Worm (Caenorhabditis elegans) whole organism, L2 larva: ENCODE results near the gene chil-26.

Experiments used
- aly-2 ChIP-seq: fragments of 150-350 bp; optimal IDR thresholded peaks from 2 replicates; lab custom pipeline; 2014; ENCODE audit warnings: missing biosample characterization, missing genetic modification characterization
- ceh-82 ChIP-seq: fragments of 150-350 bp; optimal IDR thresholded peaks from 2 replicates; lab custom pipeline; 2014; ENCODE audit warnings: missing biosample characterization, missing genetic modification characterization
- dmd-4 ChIP-seq: sonication (generic microtip); optimal IDR thresholded peaks from 2 replicates; lab custom pipeline; 2017; ENCODE audit warnings: missing biosample characterization, missing genetic modification characterization
- elt-3 ChIP-seq: sonication (generic microtip); optimal IDR thresholded peaks from 2 replicates; lab custom pipeline; 2017; ENCODE audit warnings: missing biosample characterization, missing genetic modification characterization
- skn-1 ChIP-seq: sonication (generic microtip); optimal IDR thresholded peaks from 2 replicates; lab custom pipeline; 2017; ENCODE audit warnings: missing biosample characterization, missing genetic modification characterization
- unc-39 ChIP-seq: fragments of 150-350 bp; optimal IDR thresholded peaks from 2 replicates; lab custom pipeline; 2014; ENCODE audit warnings: missing biosample characterization, missing genetic modification characterization
- unc-62 ChIP-seq: fragments of 150-350 bp; optimal IDR thresholded peaks from 2 replicates; lab custom pipeline; 2014; ENCODE audit warnings: missing biosample characterization, missing genetic modification reagents, missing genetic modification characterization

ce11 chrII:9474367-9475105, at the start of gene chil-26, which contains the start of gene chil-25:
- no peak for TF ChIP-seq unc-39 (tag; lab: Kevin White, UChicago)
- no peak for TF ChIP-seq aly-2 (tag; lab: Kevin White, UChicago)
- TF ChIP-seq skn-1 (tag; lab: Kevin White, UChicago): no peak
- TF ChIP-seq elt-3: no peak
- TF ChIP-seq unc-62 (GFP tag; lab: Kevin White, UChicago): no peak
- no peak for TF ChIP-seq ceh-82 (tag; lab: Kevin White, UChicago)
- TF ChIP-seq dmd-4 (tag; lab: Kevin White, UChicago): no peak
